Worm (Caenorhabditis elegans): ENCODE measurements around the gene mrt-2.
A peak's percentile ranks its signal among the peaks of the same experiment; 100 is the strongest.

mrt-2 gene

ce11 chrIII:11719400-11719875, 27.1 kb upstream of the mrt-2 start, which contains the start of the genes elb-1 and Y41C4A.11 (continued):
- TF ChIP-seq mab-9 (GFP tag; IDR thresholded peaks at IDR 0.05) (0 out of 2 replicates have a peak, but pooled peaks have one; percentile 47), lsy-2 (tag; optimal IDR thresholded peaks at IDR 0.05) (peak; percentile 74 to 84), sptf-1 (tag; optimal IDR thresholded peaks at IDR 0.05) (no peak), ztf-11 (tag; optimal IDR thresholded peaks at IDR 0.05) (peak in 1 of 2 experiments; percentile 19), isw-1 (GFP tag; IDR thresholded peaks at IDR 0.05) (peak; percentile 67), ces-1 (GFP tag; optimal IDR thresholded peaks at IDR 0.05) (no peak), C04F5.9 (tag; optimal IDR thresholded peaks at IDR 0.05) (peak; percentile 3), zag-1 (tag; optimal IDR thresholded peaks at IDR 0.05) (no peak), irx-1 (tag; optimal IDR thresholded peaks at IDR 0.05) (peak; percentile 76), unc-30 (tag; optimal IDR thresholded peaks at IDR 0.05) (no peak), fkh-10 (GFP tag; optimal IDR thresholded peaks at IDR 0.05) (no peak), jun-1 (tag; optimal IDR thresholded peaks at IDR 0.05) (peak; percentile 74), unc-62 (GFP tag; optimal IDR thresholded peaks at IDR 0.05) (no peak), ceh-8 (GFP tag; optimal IDR thresholded peaks at IDR 0.05) (peak; percentile 29), snu-23 (GFP tag; optimal IDR thresholded peaks at IDR 0.05) (peak; percentile 77), nhr-76 (tag; optimal IDR thresholded peaks at IDR 0.05) (no peak), lin-13 (GFP tag; optimal IDR thresholded peaks at IDR 0.05) (peak; percentile 49), mef-2 (tag; optimal IDR thresholded peaks at IDR 0.05) (no peak), nhr-19 (GFP tag; conservative IDR thresholded peaks at IDR 0.05) (peak; percentile 76), C34B4.2 (tag; optimal IDR thresholded peaks at IDR 0.05) (no peak), fkh-4 (tag; optimal IDR thresholded peaks at IDR 0.05; ENCODE audit: borderline replicate concordance) (no peak), nhr-20 (tag; optimal IDR thresholded peaks at IDR 0.05) (peak; percentile 80), nhr-85 (tag) (peak; percentile 83), elt-2 (tag; optimal IDR thresholded peaks at IDR 0.05) (peak; percentile 8), lin-15B (tag; optimal IDR thresholded peaks at IDR 0.05) (peak; percentile 65), nhr-71 (tag; optimal IDR thresholded peaks at IDR 0.05) (peak; percentile 86), Y116A8C.19 (tag; optimal IDR thresholded peaks at IDR 0.05; ENCODE audit: borderline replicate concordance) (no peak), lin-35 (GFP tag; optimal IDR thresholded peaks at IDR 0.05) (peak; percentile 99), egl-13 (tag; optimal IDR thresholded peaks at IDR 0.05) (peak; percentile 25), aly-2 (tag; optimal IDR thresholded peaks at IDR 0.05) (peak; percentile 1), efl-3 (GFP tag; optimal IDR thresholded peaks at IDR 0.05) (no peak), elt-3 (tag; optimal IDR thresholded peaks at IDR 0.05) (peak in 2 of 6 experiments; percentile 8 to 30), efl-1 (optimal IDR thresholded peaks at IDR 0.05) (peak; percentile 98 to 99), efl-1 (GFP tag; optimal IDR thresholded peaks at IDR 0.05 in 1 of 2) (peak; percentile 100), sup-37 (GFP tag; optimal IDR thresholded peaks at IDR 0.05) (no peak), xbp-1 (tag; optimal IDR thresholded peaks at IDR 0.05) (peak; percentile 76)

- TF ChIP-seq tlp-1 (tag; optimal IDR thresholded peaks at IDR 0.05) (no peak), F16B12.6 (tag; optimal IDR thresholded peaks at IDR 0.05) (no peak), zag-1 (tag; optimal IDR thresholded peaks at IDR 0.05) (no peak), nhr-19 (GFP tag; conservative IDR thresholded peaks at IDR 0.05) (no peak), ceh-90 (tag; optimal IDR thresholded peaks at IDR 0.05) (no peak), efl-1 (optimal IDR thresholded peaks at IDR 0.05) (no peak), efl-1 (GFP tag; optimal IDR thresholded peaks at IDR 0.05 in 1 of 2) (peak; percentile 20 to 91), skn-1 (tag; optimal IDR thresholded peaks at IDR 0.05) (peak; percentile 33)
These were observed 25.2 kb upstream of the mrt-2 start, which contains the start of gene Y41C4A.32 for ce11 chrIII:11721405-11721804. Y41C4A.32 (plus strand) TSS chrIII:11721706.

ce11 chrIII:11726590-11726989, 20.0 kb upstream of the mrt-2 start, which contains the start of gene Y41C4A.12:
Y41C4A.12 (minus strand) TSS chrIII:11726690.
- no peak for TF ChIP-seq mdl-1 (tag; optimal IDR thresholded peaks at IDR 0.05)

All from whole organism, L1 larva.